Worm (Caenorhabditis elegans): ENCODE data around the gene egl-36.

Gene egl-36

ce11 chrX:10770988-10771496 lies 36.9 kb downstream of the egl-36 start (continued):
- TF ChIP-seq ceh-88 (GFP tag; IDR thresholded peaks at IDR 0.05) = peak; percentile 61; the same call in 1 of the 2 replicates
- peak in 3 of 6 experiments; percentile 4 to 95 (median 73) for TF ChIP-seq elt-3 (tag; optimal IDR thresholded peaks at IDR 0.05)
- TF ChIP-seq fkh-10 (GFP tag; optimal IDR thresholded peaks at IDR 0.05) = peak; percentile 76
- peak; percentile 61 for TF ChIP-seq grh-1 (GFP tag; IDR thresholded peaks at IDR 0.05)
- TF ChIP-seq pax-3 (tag; optimal IDR thresholded peaks at IDR 0.05) = peak; percentile 69
- no peak for TF ChIP-seq nhr-84 (tag; optimal IDR thresholded peaks at IDR 0.05)
- TF ChIP-seq ces-1 (GFP tag; optimal IDR thresholded peaks at IDR 0.05) = no peak
- TF ChIP-seq zip-4 (GFP tag; optimal IDR thresholded peaks at IDR 0.05) = peak; percentile 29
- TF ChIP-seq C04F5.9 (tag; optimal IDR thresholded peaks at IDR 0.05) = peak; percentile 67
- peak; percentile 73 for TF ChIP-seq unc-86 (tag; optimal IDR thresholded peaks at IDR 0.05)
- TF ChIP-seq ama-1 (optimal IDR thresholded peaks at IDR 0.05) = peak; percentile 3
- TF ChIP-seq hlh-4 (tag; optimal IDR thresholded peaks at IDR 0.05) = no peak
- peak; percentile 93 for TF ChIP-seq nhr-47 (tag; optimal IDR thresholded peaks at IDR 0.05)
- TF ChIP-seq C16A3.4 (tag; optimal IDR thresholded peaks at IDR 0.05) = peak; percentile 67
- no peak for TF ChIP-seq tlp-1 (tag; optimal IDR thresholded peaks at IDR 0.05)
- TF ChIP-seq C34B4.2 (tag; optimal IDR thresholded peaks at IDR 0.05) = no peak
- no peak for TF ChIP-seq unc-30 (tag; optimal IDR thresholded peaks at IDR 0.05)
- peak; percentile 13 for TF ChIP-seq aly-2 (tag; optimal IDR thresholded peaks at IDR 0.05)
- TF ChIP-seq pag-3 (tag; optimal IDR thresholded peaks at IDR 0.05; ENCODE audit: borderline replicate concordance, insufficient read depth) = peak; percentile 45
- no peak for TF ChIP-seq ceh-90 (tag; optimal IDR thresholded peaks at IDR 0.05)
- peak; percentile 74 for TF ChIP-seq ztf-4 (tag; optimal IDR thresholded peaks at IDR 0.05)
- TF ChIP-seq dsc-1 (tag; optimal IDR thresholded peaks at IDR 0.05) = peak; percentile 74
- peak; percentile 67 for TF ChIP-seq sup-37 (GFP tag; optimal IDR thresholded peaks at IDR 0.05)
- TF ChIP-seq pqm-1 (tag; optimal IDR thresholded peaks at IDR 0.05) = no peak
- TF ChIP-seq efl-1 (optimal IDR thresholded peaks at IDR 0.05) = peak; percentile 50 to 55
- TF ChIP-seq efl-1 (GFP tag; optimal IDR thresholded peaks at IDR 0.05 in 1 of 2) = peak; percentile 19 to 87
- TF ChIP-seq lin-14 (GFP tag; optimal IDR thresholded peaks at IDR 0.05) = peak; percentile 99
- TF ChIP-seq lin-13 (GFP tag; optimal IDR thresholded peaks at IDR 0.05) = peak; percentile 74
- TF ChIP-seq mdl-1 (tag; optimal IDR thresholded peaks at IDR 0.05) = peak; percentile 49 to 88
- peak; percentile 45 for TF ChIP-seq elt-2 (tag; optimal IDR thresholded peaks at IDR 0.05)
- peak; percentile 41 to 75 for TF ChIP-seq lin-35 (GFP tag; optimal IDR thresholded peaks at IDR 0.05)
- no peak for TF ChIP-seq ets-5 (GFP tag; IDR thresholded peaks at IDR 0.05)
- no peak for TF ChIP-seq fkh-4 (tag; optimal IDR thresholded peaks at IDR 0.05; ENCODE audit: borderline replicate concordance)
- peak; percentile 50 for TF ChIP-seq isw-1 (GFP tag; IDR thresholded peaks at IDR 0.05)
- peak; percentile 46 for TF ChIP-seq vab-15 (tag; optimal IDR thresholded peaks at IDR 0.05)
- TF ChIP-seq jun-1 (tag; optimal IDR thresholded peaks at IDR 0.05) = peak; percentile 65
- peak; percentile 71 for TF ChIP-seq mef-2 (tag; optimal IDR thresholded peaks at IDR 0.05)
- TF ChIP-seq unc-98 (GFP tag; IDR thresholded peaks at IDR 0.05) = peak; percentile 34; the same call in 1 of the 2 replicates
- TF ChIP-seq hpl-2 (GFP tag; optimal IDR thresholded peaks at IDR 0.05) = no peak
- TF ChIP-seq dpl-1 (GFP tag; optimal IDR thresholded peaks at IDR 0.05) = peak; percentile 22 to 31 (median 24)
- peak; percentile 89 for TF ChIP-seq nhr-19 (GFP tag; conservative IDR thresholded peaks at IDR 0.05)
- TF ChIP-seq hlh-17 (GFP tag; optimal IDR thresholded peaks at IDR 0.05; ENCODE audit: borderline replicate concordance) = no peak
- TF ChIP-seq alr-1 (tag; optimal IDR thresholded peaks at IDR 0.05; ENCODE audit: borderline replicate concordance) = no peak
- peak; percentile 85 for TF ChIP-seq mep-1 (tag; optimal IDR thresholded peaks at IDR 0.05)
- TF ChIP-seq aha-1 (tag; optimal IDR thresholded peaks at IDR 0.05) = peak; percentile 17
- peak; percentile 75 for TF ChIP-seq skn-1 (tag; optimal IDR thresholded peaks at IDR 0.05)
- TF ChIP-seq nhr-12 (tag; optimal IDR thresholded peaks at IDR 0.05) = no peak
- TF ChIP-seq unc-130 (tag; optimal IDR thresholded peaks at IDR 0.05) = peak; percentile 60
- TF ChIP-seq nhr-71 (tag; optimal IDR thresholded peaks at IDR 0.05) = peak; percentile 99
- TF ChIP-seq swsn-7 (tag; optimal IDR thresholded peaks at IDR 0.05) = peak; percentile 87
- peak; percentile 9 to 68 for TF ChIP-seq egl-27 (tag; optimal IDR thresholded peaks at IDR 0.05)
- TF ChIP-seq lsy-2 (tag; optimal IDR thresholded peaks at IDR 0.05) = peak; percentile 83 to 91
